Worm (Caenorhabditis elegans) whole organism, mixed stage, embryonic: Measurements from ENCODE around the gene xrn-1.

Experiments
- M03D4.4 ChIP-seq: sonication (generic microtip); optimal IDR thresholded peaks from 2 replicates; lab custom pipeline; 2017; ENCODE audit warnings: mild to moderate bottlenecking, missing genetic modification characterization, missing compliant biosample characterization
- ces-1 ChIP-seq: fragments of 150-350 bp; optimal IDR thresholded peaks from 2 replicates; lab custom pipeline; 2014; ENCODE audit warnings: missing biosample characterization, missing genetic modification reagents, missing genetic modification characterization
- elt-1 ChIP-seq: sonication (generic microtip); optimal IDR thresholded peaks from 2 replicates; lab custom pipeline; 2017; ENCODE audit warnings: missing genetic modification characterization, mild to moderate bottlenecking, missing compliant biosample characterization, antibody characterized with exemption, moderate library complexity, borderline replicate concordance; ENCODE audit not compliant: insufficient read depth
- elt-3 ChIP-seq: fragments of 150-350 bp; optimal IDR thresholded peaks from 2 replicates; lab custom pipeline; 2014; ENCODE audit warnings: missing biosample characterization, missing genetic modification characterization
- lsy-2 ChIP-seq: fragments of 150-350 bp; optimal IDR thresholded peaks from 2 replicates; lab custom pipeline; 2014; ENCODE audit warnings: missing biosample characterization, missing genetic modification characterization
- nhr-28 ChIP-seq: fragments of 150-350 bp; optimal IDR thresholded peaks from 2 replicates; lab custom pipeline; 2014; ENCODE audit warnings: missing biosample characterization, missing genetic modification characterization
- snpc-4 ChIP-seq: fragments of 150-350 bp; optimal IDR thresholded peaks from 2 replicates; lab custom pipeline; 2014; ENCODE audit warnings: missing biosample characterization, missing genetic modification characterization
- sptf-1 ChIP-seq: sonication (generic microtip); optimal IDR thresholded peaks from 2 replicates; lab custom pipeline; 2017; ENCODE audit warnings: mild to moderate bottlenecking, missing genetic modification characterization, moderate library complexity, missing compliant biosample characterization
- tbx-8 ChIP-seq: fragments of 200-800 bp; sonication (Bioruptor generic); optimal IDR thresholded peaks from 2 replicates; lab custom pipeline; 2018; ENCODE audit warnings: mild to moderate bottlenecking, missing genetic modification characterization, moderate library complexity, missing compliant biosample characterization

- TF ChIP-seq ces-1 (GFP tag; lab: Kevin White, UChicago) (no peak), sptf-1 (no peak), elt-3 (no peak), nhr-28 (tag; lab: Kevin White, UChicago) (no peak), elt-1 (no peak), lsy-2 (tag; lab: Kevin White, UChicago) (no peak), snpc-4 (tag; lab: Kevin White, UChicago) (no peak), M03D4.4 (tag; lab: Kevin White, UChicago) (no peak), tbx-8 (GFP tag; lab: Kevin White, UChicago) (no peak)
These were observed 23.5 kb upstream of the xrn-1 start for ce11 chrII:14045235-14045634.
